Worm (Caenorhabditis elegans) whole organism, L2 larva: ENCODE measurements around the gene C31H2.14.

Experiments
- F13H6.1 ChIP-seq: sonication (generic microtip); optimal IDR thresholded peaks from 2 replicates; lab custom pipeline; 2016; ENCODE audit warnings: missing genetic modification characterization, missing compliant biosample characterization
- R02D3.7 ChIP-seq: fragments of 150-350 bp; optimal IDR thresholded peaks from 2 replicates; lab custom pipeline; 2014; ENCODE audit warnings: missing biosample characterization, missing genetic modification characterization
- ceh-16 ChIP-seq: fragments of 150-350 bp; optimal IDR thresholded peaks from 2 replicates; lab custom pipeline; 2014; ENCODE audit warnings: missing biosample characterization, missing genetic modification characterization
- fos-1 ChIP-seq: fragments of 150-350 bp; optimal IDR thresholded peaks from 2 replicates; lab custom pipeline; 2014; ENCODE audit warnings: missing biosample characterization, missing genetic modification characterization
- mbf-1 ChIP-seq: sonication (generic microtip); optimal IDR thresholded peaks from 2 replicates; lab custom pipeline; 2017; ENCODE audit warnings: missing biosample characterization, missing genetic modification characterization
- nhr-21 ChIP-seq: fragments of 150-350 bp; optimal IDR thresholded peaks from 2 replicates; lab custom pipeline; 2014; ENCODE audit warnings: missing biosample characterization, missing genetic modification characterization
- sma-9 ChIP-seq, 2 experiments: fragments of 150-350 bp in 1 of 2; sonication (generic microtip) in 1 of 2; optimal IDR thresholded peaks; 2 replicates each; lab custom pipeline; 2014 to 2016; ENCODE audit warnings: missing genetic modification characterization in 2 of 2, mild to moderate bottlenecking in 1 of 2, missing biosample characterization in 1 of 2, missing compliant biosample characterization in 1 of 2, missing genetic modification reagents in 1 of 2, moderate library complexity in 1 of 2
- unc-55 ChIP-seq: fragments of 150-350 bp; sonication (generic microtip); optimal IDR thresholded peaks from 3 replicates; lab custom pipeline; 2014; ENCODE audit warnings: missing biosample characterization, missing genetic modification reagents, missing genetic modification characterization

Gene C31H2.14

ce11 chrX:5195462-5196160, 47.6 kb downstream of the C31H2.14 start, which contains the start of gene pqn-62:
Gene pqn-62, plus strand, starts transcription at chrX:5196110.
- TF ChIP-seq unc-55 (GFP tag; lab: Kevin White, UChicago): no peak
- TF ChIP-seq F13H6.1: peak; percentile 41
- TF ChIP-seq sma-9 (GFP tag; optimal IDR thresholded peaks at IDR 0.05; lab: Kevin White, UChicago): peak; percentile 24
- no peak for TF ChIP-seq sma-9 (tag; optimal IDR thresholded peaks at IDR 0.05; lab: Kevin White, UChicago)

DNA sequence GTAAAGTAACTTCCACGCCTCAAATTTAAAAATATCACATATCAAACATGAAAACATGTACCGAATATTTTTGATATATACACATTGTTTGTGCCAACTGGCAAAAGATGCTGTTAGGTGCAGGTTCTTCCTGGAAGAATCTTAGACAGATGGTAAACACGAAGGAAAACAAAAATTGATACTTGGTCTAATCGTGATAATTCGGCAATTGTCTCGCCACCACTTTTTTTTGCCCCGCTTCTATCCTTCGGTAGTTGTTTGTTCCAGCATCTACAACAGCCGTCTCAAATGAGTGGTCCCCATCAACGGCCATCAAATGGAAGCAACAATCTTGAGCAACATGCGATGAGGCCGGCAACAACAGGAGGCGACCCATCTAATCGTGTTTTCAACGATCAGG, 49.4 kb downstream of the C31H2.14 start:
- TF ChIP-seq fos-1 (tag; lab: Kevin White, UChicago): no peak
- TF ChIP-seq nhr-21 (tag; lab: Kevin White, UChicago): no peak
- no peak for TF ChIP-seq R02D3.7
- TF ChIP-seq F13H6.1: peak; percentile 37
- TF ChIP-seq ceh-16 (tag; lab: Kevin White, UChicago): no peak
- no peak for TF ChIP-seq mbf-1 (tag; lab: Kevin White, UChicago)
- TF ChIP-seq unc-55 (GFP tag; lab: Kevin White, UChicago): no peak
